Fruit fly (Drosophila melanogaster): ENCODE data around the gene Srp72.
A peak's percentile ranks its signal among the peaks of the same experiment; 100 is the strongest.

The Srp72 gene

dm6 chr3R:20546662-20547620, 41.6 kb upstream of the Srp72 start:
- no peak for TF ChIP-seq CG1647 (GFP tag; optimal IDR thresholded peaks at IDR 0.05)
- no peak for TF ChIP-seq MESR4 (GFP tag; optimal IDR thresholded peaks at IDR 0.05)
- no peak for TF ChIP-seq sisA (GFP tag; IDR thresholded peaks at IDR 0.05)
- no peak for TF ChIP-seq sim (GFP tag; IDR thresholded peaks at IDR 0.05)
- no peak for TF ChIP-seq Ets97D (GFP tag; optimal IDR thresholded peaks at IDR 0.05)
- no peak for TF ChIP-seq E2f2 (GFP tag; IDR thresholded peaks at IDR 0.05)
- no peak for TF ChIP-seq HmgZ (tag; optimal IDR thresholded peaks at IDR 0.05)
- no peak for TF ChIP-seq CG8359 (GFP tag; optimal IDR thresholded peaks at IDR 0.05; ENCODE audit: borderline replicate concordance)
- no peak for TF ChIP-seq CG7987 (GFP tag; optimal IDR thresholded peaks at IDR 0.05)
- TF ChIP-seq chm (GFP tag; IDR thresholded peaks at IDR 0.05) = no peak
- no peak for TF ChIP-seq Meics (GFP tag; optimal IDR thresholded peaks at IDR 0.05)
- TF ChIP-seq CG9797 (GFP tag; optimal IDR thresholded peaks at IDR 0.05) = no peak
- 0 out of 4 replicates have a peak, but pooled peaks have one; percentile 74 for TF ChIP-seq chinmo (GFP tag; IDR thresholded peaks at IDR 0.05; ENCODE audit: partially characterized antibody)
- no peak for TF ChIP-seq oc (tag; optimal IDR thresholded peaks at IDR 0.05)
- TF ChIP-seq cato (GFP tag; optimal IDR thresholded peaks at IDR 0.05; ENCODE audit: borderline replicate concordance) = no peak
- peak; percentile 56 for TF ChIP-seq Med (GFP tag)
- no peak for TF ChIP-seq zfh1 (GFP tag; IDR thresholded peaks at IDR 0.05)
- peak; percentile 38 for TF ChIP-seq CG12769 (tag; optimal IDR thresholded peaks at IDR 0.05)
- no peak for TF ChIP-seq chif (GFP tag; optimal IDR thresholded peaks at IDR 0.05)
- no peak for TF ChIP-seq CG11398 (GFP tag; optimal IDR thresholded peaks at IDR 0.05)
- no peak for TF ChIP-seq Fer3 (tag; optimal IDR thresholded peaks at IDR 0.05)
- TF ChIP-seq CG10543 (GFP tag; optimal IDR thresholded peaks at IDR 0.05) = peak; percentile 28
- TF ChIP-seq crp (GFP tag; optimal IDR thresholded peaks at IDR 0.05) = no peak
- TF ChIP-seq hkb (optimal IDR thresholded peaks at IDR 0.05) = no peak
- no peak for TF ChIP-seq hkb (GFP tag; IDR thresholded peaks at IDR 0.05)
- peak; percentile 18 for TF ChIP-seq CG2120 (GFP tag; optimal IDR thresholded peaks at IDR 0.05)
- no peak for TF ChIP-seq ase (GFP tag; IDR thresholded peaks at IDR 0.05)
- TF ChIP-seq ci (GFP tag; IDR thresholded peaks at IDR 0.05) = no peak
- no peak for TF ChIP-seq CG7839 (tag; optimal IDR thresholded peaks at IDR 0.05)
- peak; percentile 36 for TF ChIP-seq gem (tag; optimal IDR thresholded peaks at IDR 0.05)
- no peak for TF ChIP-seq CG12155 (GFP tag; optimal IDR thresholded peaks at IDR 0.05)
- no peak for TF ChIP-seq Gug (GFP tag; IDR thresholded peaks at IDR 0.05)
- no peak for TF ChIP-seq kni (GFP tag; optimal IDR thresholded peaks at IDR 0.05)
- TF ChIP-seq CG17186 (GFP tag; optimal IDR thresholded peaks at IDR 0.05) = no peak
- TF ChIP-seq CG9215 (GFP tag; IDR thresholded peaks at IDR 0.05) = no peak
- TF ChIP-seq row (GFP tag; IDR thresholded peaks at IDR 0.05) = peak; percentile 32; the same call in 1 of the 3 replicates
- no peak for TF ChIP-seq CG10654 (GFP tag; optimal IDR thresholded peaks at IDR 0.05)
- TF ChIP-seq CG18619 (GFP tag; optimal IDR thresholded peaks at IDR 0.05) = peak; percentile 30
- peak; percentile 4 for TF ChIP-seq ATbp (GFP tag; optimal IDR thresholded peaks at IDR 0.05)
- TF ChIP-seq nerfin-2 (GFP tag; IDR thresholded peaks at IDR 0.05; ENCODE audit: partially characterized antibody) = no peak
- TF ChIP-seq salm (tag; optimal IDR thresholded peaks at IDR 0.05) = no peak
- no peak for TF ChIP-seq TFAM (GFP tag; optimal IDR thresholded peaks at IDR 0.05)
- TF ChIP-seq tx (GFP tag; optimal IDR thresholded peaks at IDR 0.05) = no peak
- TF ChIP-seq Trl (optimal IDR thresholded peaks at IDR 0.05) = no peak
- TF ChIP-seq Trl (GFP tag; optimal IDR thresholded peaks at IDR 0.05) = no peak
- TF ChIP-seq CG15479 (GFP tag; optimal IDR thresholded peaks at IDR 0.05) = peak; percentile 76
- peak; percentile 44 for TF ChIP-seq sens (GFP tag)
- TF ChIP-seq CG7745 (tag; optimal IDR thresholded peaks at IDR 0.05) = no peak
- TF ChIP-seq jigr1 (GFP tag; IDR thresholded peaks at IDR 0.05) = no peak
